Fruit fly (Drosophila melanogaster): ENCODE data around the gene CG6793.

Gene CG6793

DNA sequence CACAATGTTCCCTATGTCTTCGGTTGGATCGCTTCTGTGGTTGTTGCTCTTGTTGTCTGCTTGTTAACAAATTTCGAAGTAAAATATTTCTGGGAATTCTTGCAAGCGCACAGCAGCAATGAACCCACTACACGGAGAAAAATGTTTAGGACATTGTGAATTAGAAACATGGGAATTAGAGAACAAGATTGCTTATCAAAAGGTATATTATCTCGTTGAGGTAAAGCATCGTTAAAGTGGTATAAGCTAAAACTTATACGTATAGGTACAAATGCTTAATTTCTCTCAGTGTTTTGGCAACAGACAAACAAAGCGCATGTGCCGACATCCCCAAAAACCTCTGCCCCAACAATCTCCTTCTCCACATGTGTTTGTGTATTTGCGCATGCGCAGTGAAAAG lies 11.5 kb downstream of the CG6793 start (continued):
- TF ChIP-seq Hr39 (optimal IDR thresholded peaks at IDR 0.05) = no peak
- TF ChIP-seq Atf6 (GFP tag; IDR thresholded peaks at IDR 0.05) = no peak
- no peak for TF ChIP-seq CG5953 (GFP tag; IDR thresholded peaks at IDR 0.05)
- TF ChIP-seq CG15696 (tag; optimal IDR thresholded peaks at IDR 0.05) = peak; percentile 4
- peak; percentile 52 for TF ChIP-seq Ptx1 (GFP tag; IDR thresholded peaks at IDR 0.05)
- no peak for TF ChIP-seq toy (GFP tag; IDR thresholded peaks at IDR 0.05)
- TF ChIP-seq lmd (GFP tag; IDR thresholded peaks at IDR 0.05) = peak; percentile 44
- TF ChIP-seq bowl (GFP tag; IDR thresholded peaks at IDR 0.05) = no peak
- no peak for TF ChIP-seq dysf (GFP tag; IDR thresholded peaks at IDR 0.05)
- no peak for TF ChIP-seq Ets97D (GFP tag; optimal IDR thresholded peaks at IDR 0.05)
- no peak for TF ChIP-seq btn (GFP tag; optimal IDR thresholded peaks at IDR 0.05)
- 0 out of 2 replicates have a peak, but pooled peaks have one; percentile 6 for TF ChIP-seq ssp (GFP tag; IDR thresholded peaks at IDR 0.05)
- no peak for TF ChIP-seq Awh (GFP tag; IDR thresholded peaks at IDR 0.05)
- no peak for TF ChIP-seq da (GFP tag; optimal IDR thresholded peaks at IDR 0.05)
- TF ChIP-seq CG18011 (GFP tag; optimal IDR thresholded peaks at IDR 0.05) = no peak
- TF ChIP-seq trh (GFP tag; optimal IDR thresholded peaks at IDR 0.05) = no peak
- no peak for TF ChIP-seq CG14014 (GFP tag; IDR thresholded peaks at IDR 0.05)
- peak; percentile 22 for TF ChIP-seq nmo (GFP tag; optimal IDR thresholded peaks at IDR 0.05)
- TF ChIP-seq Dip2 (GFP tag; IDR thresholded peaks at IDR 0.05) = no peak
- TF ChIP-seq ftz-f1 (GFP tag; optimal IDR thresholded peaks at IDR 0.05) = no peak
- TF ChIP-seq gce (GFP tag; IDR thresholded peaks at IDR 0.05) = no peak
- TF ChIP-seq nerfin-1 (tag; optimal IDR thresholded peaks at IDR 0.05) = no peak
- TF ChIP-seq sisA (GFP tag; IDR thresholded peaks at IDR 0.05) = no peak
- TF ChIP-seq Ada2b (GFP tag; IDR thresholded peaks at IDR 0.05) = peak; percentile 52
- peak; percentile 4 for TF ChIP-seq CG12219 (GFP tag; optimal IDR thresholded peaks at IDR 0.05)
- TF ChIP-seq ken (GFP tag; IDR thresholded peaks at IDR 0.05) = peak; percentile 36; the same call in 1 of the 3 replicates
- TF ChIP-seq so (GFP tag; IDR thresholded peaks at IDR 0.05) = no peak; the same call in 2 of the 3 replicates
- no peak for TF ChIP-seq Elba2 (GFP tag; optimal IDR thresholded peaks at IDR 0.05)
- TF ChIP-seq odd (GFP tag; optimal IDR thresholded peaks at IDR 0.05) = no peak
- no peak for TF ChIP-seq CG4282 (GFP tag; optimal IDR thresholded peaks at IDR 0.05)
- no peak for TF ChIP-seq z (GFP tag; IDR thresholded peaks at IDR 0.05)
- TF ChIP-seq CG13424 (tag; optimal IDR thresholded peaks at IDR 0.05) = no peak
- TF ChIP-seq lab (GFP tag; optimal IDR thresholded peaks at IDR 0.05) = peak; percentile 7
- TF ChIP-seq yki (optimal IDR thresholded peaks at IDR 0.05) = no peak
- 0 out of 2 replicates have a peak, but pooled peaks have one; percentile 22 for TF ChIP-seq Gsc (GFP tag; IDR thresholded peaks at IDR 0.05)
- TF ChIP-seq CG33213 (GFP tag; optimal IDR thresholded peaks at IDR 0.05) = peak; percentile 46
- TF ChIP-seq esg (GFP tag; conservative IDR thresholded peaks at IDR 0.05) = no peak
- TF ChIP-seq Bteb2 (GFP tag; optimal IDR thresholded peaks at IDR 0.05) = no peak
- TF ChIP-seq tin (GFP tag; optimal IDR thresholded peaks at IDR 0.05) = peak; percentile 70
- no peak for TF ChIP-seq CG11695 (GFP tag; IDR thresholded peaks at IDR 0.05)
- TF ChIP-seq emc (GFP tag; optimal IDR thresholded peaks at IDR 0.05) = no peak
- no peak for TF ChIP-seq Hand (GFP tag; optimal IDR thresholded peaks at IDR 0.05)
- no peak for TF ChIP-seq aop (GFP tag; IDR thresholded peaks at IDR 0.05)
- no peak for TF ChIP-seq CG11247 (GFP tag; IDR thresholded peaks at IDR 0.05)
- no peak for TF ChIP-seq CG30431 (GFP tag; optimal IDR thresholded peaks at IDR 0.05)
- TF ChIP-seq phol (tag; optimal IDR thresholded peaks at IDR 0.05) = peak; percentile 73
- TF ChIP-seq schlank (tag; optimal IDR thresholded peaks at IDR 0.05) = no peak
- no peak for TF ChIP-seq Kr (GFP tag; optimal IDR thresholded peaks at IDR 0.05)
- no peak for TF ChIP-seq Mad (GFP tag; optimal IDR thresholded peaks at IDR 0.05)
- no peak for TF ChIP-seq CG13296 (GFP tag; optimal IDR thresholded peaks at IDR 0.05)
- no peak for TF ChIP-seq bbx (GFP tag; IDR thresholded peaks at IDR 0.05; ENCODE audit: partially characterized antibody)
- TF ChIP-seq E2f1 (GFP tag; IDR thresholded peaks at IDR 0.05) = no peak
- no peak for TF ChIP-seq CG12744 (GFP tag; optimal IDR thresholded peaks at IDR 0.05)
- no peak for TF ChIP-seq CG13287 (GFP tag; IDR thresholded peaks at IDR 0.05; ENCODE audit: partially characterized antibody)
